Worm (Caenorhabditis elegans) whole organism, mixed stage, embryonic: ENCODE results near the gene dsc-1.

Source experiments
- M03D4.4 ChIP-seq: sonication (generic microtip); optimal IDR thresholded peaks from 2 replicates; lab custom pipeline; 2017; ENCODE audit warnings: mild to moderate bottlenecking, missing genetic modification characterization, missing compliant biosample characterization
- blmp-1 ChIP-seq: fragments of 150-350 bp; optimal IDR thresholded peaks from 2 replicates; lab custom pipeline; 2014; ENCODE audit warnings: missing biosample characterization, missing genetic modification characterization
- ceh-39 ChIP-seq: fragments of 150-350 bp; optimal IDR thresholded peaks from 2 replicates; lab custom pipeline; 2014; ENCODE audit warnings: missing biosample characterization, missing genetic modification characterization
- ceh-43 ChIP-seq: fragments of 200-800 bp; sonication (Bioruptor generic); optimal IDR thresholded peaks from 2 replicates; lab custom pipeline; 2018; ENCODE audit warnings: mild to moderate bottlenecking, missing genetic modification characterization, moderate library complexity, missing compliant biosample characterization
- ceh-83 ChIP-seq: fragments of 200-800 bp; sonication (Bioruptor generic); optimal IDR thresholded peaks from 2 replicates; lab custom pipeline; 2018; ENCODE audit warnings: mild to moderate bottlenecking, missing genetic modification characterization, missing compliant biosample characterization
- ces-1 ChIP-seq: fragments of 150-350 bp; optimal IDR thresholded peaks from 2 replicates; lab custom pipeline; 2014; ENCODE audit warnings: missing biosample characterization, missing genetic modification reagents, missing genetic modification characterization
- cnd-1 ChIP-seq: fragments of 200-800 bp; sonication (Bioruptor generic); optimal IDR thresholded peaks from 2 replicates; lab custom pipeline; 2018; ENCODE audit warnings: mild to moderate bottlenecking, missing genetic modification characterization, missing compliant biosample characterization
- drap-1 ChIP-seq: fragments of 200-800 bp; sonication (Bioruptor generic); optimal IDR thresholded peaks from 3 replicates; lab custom pipeline; 2018; ENCODE audit warnings: mild to moderate bottlenecking, missing genetic modification characterization, missing compliant biosample characterization
- elt-1 ChIP-seq: sonication (generic microtip); optimal IDR thresholded peaks from 2 replicates; lab custom pipeline; 2017; ENCODE audit warnings: missing genetic modification characterization, mild to moderate bottlenecking, missing compliant biosample characterization, antibody characterized with exemption, moderate library complexity, borderline replicate concordance; ENCODE audit not compliant: insufficient read depth
- elt-3 ChIP-seq: fragments of 150-350 bp; optimal IDR thresholded peaks from 2 replicates; lab custom pipeline; 2014; ENCODE audit warnings: missing biosample characterization, missing genetic modification characterization
- flh-1 ChIP-seq: fragments of 200-800 bp; sonication (Bioruptor generic); optimal IDR thresholded peaks from 2 replicates; lab custom pipeline; 2018; ENCODE audit warnings: mild to moderate bottlenecking, missing genetic modification characterization, moderate library complexity, missing compliant biosample characterization
- hlh-1 ChIP-seq: fragments of 150-350 bp; optimal IDR thresholded peaks from 2 replicates; lab custom pipeline; 2014; ENCODE audit warnings: missing biosample characterization, missing genetic modification reagents, missing genetic modification characterization
- lin-13 ChIP-seq: fragments of 150-350 bp; optimal IDR thresholded peaks from 2 replicates; lab custom pipeline; 2014; ENCODE audit warnings: missing biosample characterization, missing genetic modification characterization
- lsy-2 ChIP-seq: fragments of 150-350 bp; optimal IDR thresholded peaks from 2 replicates; lab custom pipeline; 2014; ENCODE audit warnings: missing biosample characterization, missing genetic modification characterization
- mab-5 ChIP-seq: fragments of 150-350 bp; optimal IDR thresholded peaks from 2 replicates; lab custom pipeline; 2014; ENCODE audit warnings: missing biosample characterization, missing genetic modification characterization
- mep-1 ChIP-seq: fragments of 150-350 bp; optimal IDR thresholded peaks from 2 replicates; lab custom pipeline; 2017; ENCODE audit warnings: missing biosample characterization, missing genetic modification reagents, missing genetic modification characterization, inconsistent platforms
- mls-2 ChIP-seq: sonication (generic microtip); optimal IDR thresholded peaks from 2 replicates; lab custom pipeline; 2016; ENCODE audit warnings: mild to moderate bottlenecking, missing genetic modification characterization, moderate library complexity, missing compliant biosample characterization
- nhr-12 ChIP-seq: fragments of 150-350 bp; optimal IDR thresholded peaks from 2 replicates; lab custom pipeline; 2014; ENCODE audit warnings: missing biosample characterization, missing genetic modification characterization
- nhr-2 ChIP-seq: fragments of 150-350 bp; optimal IDR thresholded peaks from 2 replicates; lab custom pipeline; 2014; ENCODE audit warnings: missing biosample characterization, missing genetic modification characterization
- nhr-237 ChIP-seq: fragments of 150-350 bp; optimal IDR thresholded peaks from 2 replicates; lab custom pipeline; 2014; ENCODE audit warnings: missing biosample characterization, missing genetic modification characterization
- nhr-28 ChIP-seq: fragments of 150-350 bp; optimal IDR thresholded peaks from 2 replicates; lab custom pipeline; 2014; ENCODE audit warnings: missing biosample characterization, missing genetic modification characterization
- nhr-76 ChIP-seq: sonication (generic microtip); optimal IDR thresholded peaks from 2 replicates; lab custom pipeline; 2017; ENCODE audit warnings: missing biosample characterization, missing genetic modification characterization
- pha-4 ChIP-seq: fragments of 150-350 bp; optimal IDR thresholded peaks from 2 replicates; lab custom pipeline; 2018; ENCODE audit warnings: missing biosample characterization, missing genetic modification reagents, missing genetic modification characterization
- sptf-1 ChIP-seq: sonication (generic microtip); optimal IDR thresholded peaks from 2 replicates; lab custom pipeline; 2017; ENCODE audit warnings: mild to moderate bottlenecking, missing genetic modification characterization, moderate library complexity, missing compliant biosample characterization
- tbx-8 ChIP-seq: fragments of 200-800 bp; sonication (Bioruptor generic); optimal IDR thresholded peaks from 2 replicates; lab custom pipeline; 2018; ENCODE audit warnings: mild to moderate bottlenecking, missing genetic modification characterization, moderate library complexity, missing compliant biosample characterization
- unc-120 ChIP-seq: sonication (generic microtip); optimal IDR thresholded peaks from 2 replicates; lab custom pipeline; 2017; ENCODE audit warnings: missing genetic modification characterization, missing compliant biosample characterization; ENCODE audit not compliant: poor library complexity, severe bottlenecking
- unc-39 ChIP-seq: fragments of 150-350 bp; optimal IDR thresholded peaks from 2 replicates; lab custom pipeline; 2014; ENCODE audit warnings: missing biosample characterization, missing genetic modification characterization
- unc-62 ChIP-seq: fragments of 150-350 bp; optimal IDR thresholded peaks from 2 replicates; lab custom pipeline; 2014; ENCODE audit warnings: missing biosample characterization, missing genetic modification reagents, missing genetic modification characterization
- zip-8 ChIP-seq: fragments of 150-350 bp; optimal IDR thresholded peaks from 2 replicates; lab custom pipeline; 2014; ENCODE audit warnings: missing biosample characterization, missing genetic modification characterization
- ztf-11 ChIP-seq: fragments of 150-350 bp; optimal IDR thresholded peaks from 2 replicates; lab custom pipeline; 2014; ENCODE audit warnings: missing biosample characterization, missing genetic modification characterization

The dsc-1 gene

ce11 chrX:15016102-15016501, 18.5 kb downstream of the dsc-1 start:
- TF ChIP-seq sptf-1: peak; percentile 7
- TF ChIP-seq lin-13 (tag; lab: Kevin White, UChicago): no peak
- TF ChIP-seq ceh-39: no peak
- TF ChIP-seq nhr-12 (tag; lab: Kevin White, UChicago): no peak

- TF ChIP-seq lin-13 (tag; lab: Kevin White, UChicago) (no peak), elt-1 (tag; lab: Kevin White, UChicago) (no peak), flh-1 (GFP tag; lab: Kevin White, UChicago) (no peak), ces-1 (GFP tag; lab: Kevin White, UChicago) (no peak), unc-62 (GFP tag; lab: Kevin White, UChicago) (peak; percentile 77), mab-5 (no peak), unc-39 (tag; lab: Kevin White, UChicago) (no peak), hlh-1 (tag; lab: Kevin White, UChicago) (peak; percentile 95), ceh-43 (GFP tag; lab: Kevin White, UChicago) (no peak), nhr-12 (tag; lab: Kevin White, UChicago) (no peak), M03D4.4 (tag; lab: Kevin White, UChicago) (no peak), blmp-1 (tag; lab: Kevin White, UChicago) (no peak), nhr-2 (no peak), mep-1 (tag; lab: Kevin White, UChicago) (no peak), drap-1 (no peak), elt-3 (no peak), cnd-1 (tag; lab: Kevin White, UChicago) (no peak), unc-120 (tag; lab: Kevin White, UChicago) (peak; percentile 72)
Observed at ce11 chrX:15013941-15014453, 20.6 kb downstream of the dsc-1 start.

- TF ChIP-seq mab-5 (no peak), blmp-1 (tag; lab: Kevin White, UChicago) (no peak), tbx-8 (no peak), ces-1 (GFP tag; lab: Kevin White, UChicago) (peak; percentile 47), elt-1 (tag; lab: Kevin White, UChicago) (no peak), nhr-28 (tag; lab: Kevin White, UChicago) (no peak)
Observed at ce11 chrX:15011526-15012274, 22.9 kb downstream of the dsc-1 start.

ce11 chrX:15010941-15011340, 23.7 kb downstream of the dsc-1 start:
- TF ChIP-seq unc-120 (tag; lab: Kevin White, UChicago) (no peak), nhr-76 (tag; lab: Kevin White, UChicago) (no peak), pha-4 (tag; lab: Kevin White, UChicago) (no peak), hlh-1 (tag; lab: Kevin White, UChicago) (no peak), sptf-1 (no peak), ceh-83 (GFP tag; lab: Kevin White, UChicago) (no peak), ztf-11 (tag; lab: Kevin White, UChicago) (no peak), lsy-2 (tag; lab: Kevin White, UChicago) (no peak), ces-1 (GFP tag; lab: Kevin White, UChicago) (no peak), nhr-237 (tag; lab: Kevin White, UChicago) (no peak)

ce11 chrX:15008697-15009096, 25.9 kb downstream of the dsc-1 start:
- TF ChIP-seq unc-39 (tag; lab: Kevin White, UChicago) (no peak), pha-4 (tag; lab: Kevin White, UChicago) (no peak), nhr-76 (tag; lab: Kevin White, UChicago) (no peak), mep-1 (tag; lab: Kevin White, UChicago) (no peak), nhr-237 (tag; lab: Kevin White, UChicago) (no peak), zip-8 (no peak), cnd-1 (tag; lab: Kevin White, UChicago) (no peak), mls-2 (tag; lab: Kevin White, UChicago) (no peak), mab-5 (no peak), hlh-1 (tag; lab: Kevin White, UChicago) (no peak)
